Worm (Caenorhabditis elegans) whole organism, L2 larva: ENCODE results near the gene R102.1.
"Not testable (repeated sequence)": the region's sequence is repeated elsewhere in the genome, so short reads cannot be mapped to it uniquely, and the experiment has no call there.

ENCODE experiments used
- C34F6.9 ChIP-seq: fragments of 150-350 bp; optimal IDR thresholded peaks from 2 replicates; lab custom pipeline; 2014; ENCODE audit warnings: missing biosample characterization, missing genetic modification characterization
- F13H6.1 ChIP-seq: sonication (generic microtip); optimal IDR thresholded peaks from 2 replicates; lab custom pipeline; 2016; ENCODE audit warnings: missing genetic modification characterization, missing compliant biosample characterization
- R02D3.7 ChIP-seq: fragments of 150-350 bp; optimal IDR thresholded peaks from 2 replicates; lab custom pipeline; 2014; ENCODE audit warnings: missing biosample characterization, missing genetic modification characterization
- Y55F3AM.14 ChIP-seq: fragments of 200-800 bp; sonication (Bioruptor generic); optimal IDR thresholded peaks from 2 replicates; lab custom pipeline; 2018; ENCODE audit warnings: mild to moderate bottlenecking, missing genetic modification characterization, missing compliant biosample characterization
- alr-1 ChIP-seq: fragments of 150-350 bp; optimal IDR thresholded peaks from 2 replicates; lab custom pipeline; 2014; ENCODE audit warnings: missing biosample characterization, missing genetic modification characterization
- aly-2 ChIP-seq: fragments of 150-350 bp; optimal IDR thresholded peaks from 2 replicates; lab custom pipeline; 2014; ENCODE audit warnings: missing biosample characterization, missing genetic modification characterization
- blmp-1 ChIP-seq: sonication (generic microtip); optimal IDR thresholded peaks from 2 replicates; lab custom pipeline; 2017; ENCODE audit warnings: missing genetic modification characterization, mild to moderate bottlenecking, missing compliant biosample characterization, antibody characterized with exemption, moderate library complexity; ENCODE audit not compliant: insufficient read depth
- ceh-82 ChIP-seq: fragments of 150-350 bp; optimal IDR thresholded peaks from 2 replicates; lab custom pipeline; 2014; ENCODE audit warnings: missing biosample characterization, missing genetic modification characterization
- crh-2 ChIP-seq: sonication (generic microtip); optimal IDR thresholded peaks from 2 replicates; lab custom pipeline; 2017; ENCODE audit warnings: missing biosample characterization, missing genetic modification characterization
- elt-1 ChIP-seq: fragments of 150-350 bp; optimal IDR thresholded peaks from 2 replicates; lab custom pipeline; 2014; ENCODE audit warnings: missing biosample characterization, missing genetic modification characterization
- elt-3 ChIP-seq: sonication (generic microtip); optimal IDR thresholded peaks from 2 replicates; lab custom pipeline; 2017; ENCODE audit warnings: missing biosample characterization, missing genetic modification characterization
- fos-1 ChIP-seq: fragments of 150-350 bp; optimal IDR thresholded peaks from 2 replicates; lab custom pipeline; 2014; ENCODE audit warnings: missing biosample characterization, missing genetic modification characterization
- lin-11 ChIP-seq: fragments of 150-350 bp; sonication (generic microtip); optimal IDR thresholded peaks from 2 replicates; lab custom pipeline; 2014; ENCODE audit warnings: missing biosample characterization, missing genetic modification characterization, inconsistent platforms, mixed read lengths
- lin-13 ChIP-seq: fragments of 150-350 bp; optimal IDR thresholded peaks from 2 replicates; lab custom pipeline; 2014; ENCODE audit warnings: missing biosample characterization, missing genetic modification reagents, missing genetic modification characterization
- lsy-2 ChIP-seq, 2 experiments: fragments of 150-350 bp in 1 of 2; sonication (generic microtip) in 1 of 2; optimal IDR thresholded peaks; 2 replicates each; lab custom pipeline; 2014 to 2017; ENCODE audit warnings: missing biosample characterization in 2 of 2, missing genetic modification characterization in 2 of 2
- mdl-1 ChIP-seq, 2 experiments: fragments of 150-350 bp in 1 of 2; sonication (generic microtip) in 1 of 2; optimal IDR thresholded peaks; 2 replicates each; lab custom pipeline; 2017; ENCODE audit warnings: missing biosample characterization in 2 of 2, missing genetic modification characterization in 2 of 2
- nhr-10 ChIP-seq: sonication (generic microtip); optimal IDR thresholded peaks from 2 replicates; lab custom pipeline; 2017; ENCODE audit warnings: missing biosample characterization, missing genetic modification characterization
- nhr-12 ChIP-seq: fragments of 150-350 bp; optimal IDR thresholded peaks from 2 replicates; lab custom pipeline; 2014; ENCODE audit warnings: missing biosample characterization, missing genetic modification characterization
- nhr-129 ChIP-seq: fragments of 150-350 bp; optimal IDR thresholded peaks from 2 replicates; lab custom pipeline; 2014; ENCODE audit warnings: missing biosample characterization, missing genetic modification characterization
- nhr-25 ChIP-seq: fragments of 150-350 bp; sonication (generic microtip); optimal IDR thresholded peaks from 3 replicates; lab custom pipeline; 2014; ENCODE audit warnings: missing biosample characterization, missing genetic modification characterization
- nhr-6 ChIP-seq: fragments of 150-350 bp; optimal IDR thresholded peaks from 2 replicates; lab custom pipeline; 2014; ENCODE audit warnings: missing biosample characterization, missing genetic modification characterization
- nhr-77 ChIP-seq: fragments of 150-350 bp; optimal IDR thresholded peaks from 2 replicates; lab custom pipeline; 2014; ENCODE audit warnings: missing biosample characterization, missing genetic modification characterization
- peb-1 ChIP-seq: fragments of 150-350 bp; optimal IDR thresholded peaks from 2 replicates; lab custom pipeline; 2014; ENCODE audit warnings: missing biosample characterization, missing genetic modification characterization
- sem-4 ChIP-seq: fragments of 150-350 bp; optimal IDR thresholded peaks from 2 replicates; lab custom pipeline; 2014; ENCODE audit warnings: missing biosample characterization, missing genetic modification reagents, missing genetic modification characterization
- sma-3 ChIP-seq: sonication (generic microtip); optimal IDR thresholded peaks from 2 replicates; lab custom pipeline; 2016; ENCODE audit warnings: missing genetic modification reagents, missing genetic modification characterization, missing compliant biosample characterization
- sma-9 ChIP-seq, 2 experiments: fragments of 150-350 bp in 1 of 2; sonication (generic microtip) in 1 of 2; optimal IDR thresholded peaks; 2 replicates each; lab custom pipeline; 2014 to 2016; ENCODE audit warnings: missing genetic modification characterization in 2 of 2, mild to moderate bottlenecking in 1 of 2, missing biosample characterization in 1 of 2, missing compliant biosample characterization in 1 of 2, missing genetic modification reagents in 1 of 2, moderate library complexity in 1 of 2
- snpc-4 ChIP-seq: fragments of 150-350 bp; optimal IDR thresholded peaks from 2 replicates; lab custom pipeline; 2014; ENCODE audit warnings: missing biosample characterization, missing genetic modification characterization
- unc-55 ChIP-seq: fragments of 150-350 bp; sonication (generic microtip); optimal IDR thresholded peaks from 3 replicates; lab custom pipeline; 2014; ENCODE audit warnings: missing biosample characterization, missing genetic modification reagents, missing genetic modification characterization
- zag-1 ChIP-seq: fragments of 150-350 bp; optimal IDR thresholded peaks from 2 replicates; lab custom pipeline; 2014; ENCODE audit warnings: missing biosample characterization, missing genetic modification characterization
- ztf-1 ChIP-seq: fragments of 200-800 bp; sonication (Bioruptor generic); conservative IDR thresholded peaks from 2 replicates; pipeline ENCODE4 v1.3.6; 2022; ENCODE audit warnings: missing genetic modification characterization, missing compliant biosample characterization
- ztf-11 ChIP-seq: sonication (generic microtip); optimal IDR thresholded peaks from 2 replicates; lab custom pipeline; 2017; ENCODE audit warnings: missing biosample characterization, missing genetic modification characterization
- ztf-4 ChIP-seq: fragments of 150-350 bp; optimal IDR thresholded peaks from 2 replicates; lab custom pipeline; 2014; ENCODE audit warnings: missing biosample characterization, missing genetic modification characterization

R102.1 gene

ce11 chrIV:10685758-10686157 lies at the start of gene R102.1, which contains the start of gene K08C7.6:
R102.1 (plus strand) TSS chrIV:10686048.
K08C7.6 (minus strand) TSS chrIV:10685858.
- TF ChIP-seq crh-2 (tag; lab: Kevin White, UChicago) (no peak), lsy-2 (tag; optimal IDR thresholded peaks at IDR 0.05; lab: Kevin White, UChicago) (no peak), elt-3 (no peak), alr-1 (tag; lab: Kevin White, UChicago) (no peak), nhr-77 (no peak), aly-2 (tag; lab: Kevin White, UChicago) (no peak), mdl-1 (tag; optimal IDR thresholded peaks at IDR 0.05; lab: Kevin White, UChicago) (no peak), snpc-4 (tag; lab: Kevin White, UChicago) (no peak), F13H6.1 (tag; lab: Kevin White, UChicago) (no peak)

ce11 chrIV:10636649-10637048 lies 49.2 kb upstream of the R102.1 start, which contains the start of gene F56C4.1:
F56C4.1 (plus strand) TSS chrIV:10636949.
- TF ChIP-seq ztf-11 (no peak), R02D3.7 (no peak), lin-11 (tag; lab: Kevin White, UChicago) (no peak), nhr-6 (tag; lab: Kevin White, UChicago) (no peak), sem-4 (tag; lab: Kevin White, UChicago) (no peak), Y55F3AM.14 (GFP tag; lab: Kevin White, UChicago) (no peak), F13H6.1 (tag; lab: Kevin White, UChicago) (no peak), elt-1 (no peak), alr-1 (tag; lab: Kevin White, UChicago) (no peak), nhr-10 (no peak)

ce11 chrIV:10638977-10639376 lies 46.9 kb upstream of the R102.1 start, which contains the start of gene F56C4.2:
F56C4.2 (plus strand) TSS chrIV:10639277.
- TF ChIP-seq C34F6.9 (tag; lab: Kevin White, UChicago), result no peak
- no peak for TF ChIP-seq blmp-1 (tag; lab: Kevin White, UChicago)
- no peak for TF ChIP-seq nhr-129 (tag; lab: Kevin White, UChicago)
- TF ChIP-seq nhr-25 (tag; lab: Kevin White, UChicago), result no peak
- no peak for TF ChIP-seq ztf-4
- no peak for TF ChIP-seq ceh-82 (tag; lab: Kevin White, UChicago)
- TF ChIP-seq lsy-2 (tag; optimal IDR thresholded peaks at IDR 0.05; lab: Kevin White, UChicago), result no peak
- no peak for TF ChIP-seq unc-55 (GFP tag; lab: Kevin White, UChicago)
- TF ChIP-seq nhr-10, result no peak
- TF ChIP-seq ztf-1 (GFP tag; lab: Robert Waterston, UW), result no peak
- TF ChIP-seq alr-1 (tag; lab: Kevin White, UChicago), result no peak
- TF ChIP-seq sma-3 (GFP tag; lab: Kevin White, UChicago), result no peak
- TF ChIP-seq lin-13 (GFP tag; lab: Kevin White, UChicago), result no peak
- TF ChIP-seq zag-1 (tag; lab: Kevin White, UChicago), result no peak
- TF ChIP-seq mdl-1 (tag; optimal IDR thresholded peaks at IDR 0.05; lab: Kevin White, UChicago), result no peak
- TF ChIP-seq snpc-4 (tag; lab: Kevin White, UChicago), result no peak
- TF ChIP-seq nhr-77, result no peak
- TF ChIP-seq lin-11 (tag; lab: Kevin White, UChicago), result no peak
- no peak for TF ChIP-seq sma-9 (GFP tag; optimal IDR thresholded peaks at IDR 0.05; lab: Kevin White, UChicago)
- TF ChIP-seq sma-9 (tag; optimal IDR thresholded peaks at IDR 0.05; lab: Kevin White, UChicago), result no peak
- TF ChIP-seq Y55F3AM.14 (GFP tag; lab: Kevin White, UChicago), result no peak

- not testable (repeated sequence) for TF ChIP-seq nhr-12 (tag; lab: Kevin White, UChicago); aly-2 (tag; lab: Kevin White, UChicago); peb-1
- TF ChIP-seq, all 48 proteins: peak for 0; not testable (repeated sequence) for 48
Observed at ce11 chrIV:10654047-10654446, 31.8 kb upstream of the R102.1 start, which contains the start of gene glb-19. glb-19 (minus strand) TSS chrIV:10654147.

ce11 chrIV:10656770-10657323 lies 29.0 kb upstream of the R102.1 start, which contains the start of gene K08C7.1:
K08C7.1 (plus strand) TSS chrIV:10656812.
- TF ChIP-seq fos-1, result peak; percentile 31
- no peak for TF ChIP-seq ceh-82 (tag; lab: Kevin White, UChicago)
- no peak for TF ChIP-seq mdl-1 (tag; optimal IDR thresholded peaks at IDR 0.05; lab: Kevin White, UChicago)
- no peak for TF ChIP-seq nhr-129 (tag; lab: Kevin White, UChicago)
- no peak for TF ChIP-seq ztf-1 (GFP tag; lab: Robert Waterston, UW)
- no peak for TF ChIP-seq peb-1
